Fruit fly (Drosophila melanogaster): ENCODE results near the gene Or85e.

DNA sequence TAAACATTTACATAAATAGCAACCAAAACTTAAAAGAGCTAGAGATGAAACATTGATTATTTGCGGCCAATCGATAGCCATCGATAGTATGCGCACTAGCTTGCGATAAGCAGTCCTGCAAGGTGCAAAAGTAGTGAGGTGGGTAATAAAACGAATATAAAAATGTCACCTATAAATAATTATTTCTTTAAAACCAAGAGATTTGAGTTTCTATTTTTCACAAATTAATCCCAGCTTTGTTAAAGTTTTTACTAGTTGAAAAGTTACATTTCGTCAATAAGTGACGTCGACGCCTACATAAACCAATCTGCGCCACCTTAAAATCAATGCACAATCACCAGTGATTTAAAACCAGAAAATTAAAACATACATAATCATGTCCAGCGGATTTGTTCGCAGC, 15.1 kb upstream of the Or85e start, which contains the start of the genes Mkk4 and SLIRP2:
- TF ChIP-seq h (GFP tag; optimal IDR thresholded peaks at IDR 0.05) (peak; percentile 99), tai (GFP tag; optimal IDR thresholded peaks at IDR 0.05) (no peak), Hr78 (GFP tag; optimal IDR thresholded peaks at IDR 0.05) (no peak), brk (GFP tag; optimal IDR thresholded peaks at IDR 0.05) (peak; percentile 95), Myc (optimal IDR thresholded peaks at IDR 0.05) (no peak), GATAd (GFP tag; optimal IDR thresholded peaks at IDR 0.05) (peak; percentile 95)

All from whole organism, wandering third instar larva.